Worm (Caenorhabditis elegans): ENCODE results near the gene rep-1.

DNA sequence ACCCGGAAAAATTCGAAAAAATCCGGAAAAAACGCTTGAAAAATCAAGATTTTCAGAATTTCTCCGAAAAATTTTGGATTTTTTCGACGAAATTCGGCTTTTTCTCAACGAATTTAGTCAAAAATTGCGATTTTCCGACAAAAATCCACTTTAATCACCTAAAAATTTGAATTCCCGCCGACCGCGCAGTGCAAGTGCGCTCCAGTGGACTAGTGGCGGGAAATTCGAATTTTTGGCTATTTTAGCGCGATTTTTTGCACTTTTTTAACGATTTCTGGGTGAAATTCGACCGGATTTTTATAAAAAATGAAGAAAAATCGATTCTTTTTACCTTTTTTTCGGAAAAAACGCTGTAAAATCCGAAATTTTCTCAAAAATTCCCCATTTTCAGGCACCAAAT lies 35.7 kb upstream of the rep-1 start:
- TF ChIP-seq sea-1 (GFP tag; conservative IDR thresholded peaks at IDR 0.05) (no peak), ama-1 (optimal IDR thresholded peaks at IDR 0.05) (no peak), tbx-11 (GFP tag; IDR thresholded peaks at IDR 0.05) (no peak), hmg-4 (GFP tag; optimal IDR thresholded peaks at IDR 0.05) (no peak), F13C5.2 (tag; optimal IDR thresholded peaks at IDR 0.05) (no peak)

Data from whole organism, early embryonic.